Worm (Caenorhabditis elegans) whole organism, young adult: ENCODE measurements around the gene T27A8.7.

ENCODE experiments used
- F37B4.10 ChIP-seq: fragments of 200-800 bp; sonication (Bioruptor generic); IDR thresholded peaks from 2 replicates; pipeline ENCODE4 v1.3.6; 2022; ENCODE audit warnings: missing genetic modification characterization, missing compliant biosample characterization
- ceh-40 ChIP-seq: fragments of 200-800 bp; sonication (Bioruptor generic); IDR thresholded peaks from 2 replicates; pipeline ENCODE4 v1.3.6; 2022; ENCODE audit warnings: missing genetic modification characterization, missing compliant biosample characterization
- ets-4 ChIP-seq: fragments of 200-800 bp; sonication (Bioruptor generic); optimal IDR thresholded peaks from 2 replicates; lab custom pipeline; 2018; ENCODE audit warnings: mild to moderate bottlenecking, missing genetic modification characterization, missing compliant biosample characterization
- him-1 ChIP-seq: sonication (generic microtip); optimal IDR thresholded peaks from 2 replicates; lab custom pipeline; 2016; ENCODE audit warnings: missing genotype, missing genetic modification reagents, missing genetic modification characterization, missing compliant biosample characterization
- hrde-1 ChIP-seq: sonication (generic microtip); optimal IDR thresholded peaks from 2 replicates; lab custom pipeline; 2016; ENCODE audit warnings: missing genetic modification characterization, mild to moderate bottlenecking, missing compliant biosample characterization, moderate library complexity, missing genotype, missing genetic modification reagents, borderline replicate concordance
- let-607 ChIP-seq, 2 experiments: fragments of 200-800 bp in 1 of 2; sonication (Bioruptor generic) in 1 of 2; sonication (generic microtip) in 1 of 2; optimal IDR thresholded peaks; 2 replicates each; lab custom pipeline; 2016 to 2018; ENCODE audit warnings: mild to moderate bottlenecking in 2 of 2, missing compliant biosample characterization in 2 of 2, missing genetic modification characterization in 2 of 2, moderate library complexity in 2 of 2, missing genotype in 1 of 2
- lin-35 ChIP-seq, 3 experiments: fragments of 150-350 bp in 2 of 3; sonication (generic microtip) in 1 of 3; optimal IDR thresholded peaks; 2 replicates each; lab custom pipeline; 2014 to 2018; ENCODE audit warnings: missing biosample characterization in 3 of 3, missing genetic modification characterization in 3 of 3, missing genetic modification reagents in 3 of 3
- lsl-1 ChIP-seq: fragments of 200-800 bp; sonication (Bioruptor generic); optimal IDR thresholded peaks from 2 replicates; lab custom pipeline; 2018; ENCODE audit warnings: mild to moderate bottlenecking, missing genetic modification characterization, moderate library complexity, missing compliant biosample characterization
- mxl-1 ChIP-seq: sonication (generic microtip); optimal IDR thresholded peaks from 2 replicates; lab custom pipeline; 2016; ENCODE audit warnings: missing genetic modification characterization, missing compliant biosample characterization
- nfya-1 ChIP-seq: sonication (generic microtip); optimal IDR thresholded peaks from 2 replicates; lab custom pipeline; 2017; ENCODE audit warnings: antibody characterized with exemption, missing compliant biosample characterization, missing genetic modification characterization, borderline replicate concordance; ENCODE audit not compliant: insufficient read depth
- sea-2 ChIP-seq: fragments of 200-800 bp; sonication (Bioruptor generic); IDR thresholded peaks from 2 replicates; pipeline ENCODE4 v1.3.6; 2022; ENCODE audit warnings: missing genetic modification characterization, missing compliant biosample characterization
- snpc-4 ChIP-seq, 5 experiments: fragments of 150-350 bp in 1 of 5; sonication (generic microtip) in 4 of 5; optimal IDR thresholded peaks; 2 replicates each; lab custom pipeline; 2014 to 2018; ENCODE audit warnings: missing genetic modification characterization in 5 of 5, missing biosample characterization in 3 of 5, antibody characterized with exemption in 2 of 5, mild to moderate bottlenecking in 2 of 5, missing compliant biosample characterization in 2 of 5, missing genotype in 2 of 5, moderate library complexity in 2 of 5, missing genetic modification reagents in 1 of 5
- ztf-18 ChIP-seq: sonication (generic microtip); optimal IDR thresholded peaks from 2 replicates; lab custom pipeline; 2016; ENCODE audit warnings: missing genotype, mild to moderate bottlenecking, missing genetic modification characterization, missing compliant biosample characterization

DNA sequence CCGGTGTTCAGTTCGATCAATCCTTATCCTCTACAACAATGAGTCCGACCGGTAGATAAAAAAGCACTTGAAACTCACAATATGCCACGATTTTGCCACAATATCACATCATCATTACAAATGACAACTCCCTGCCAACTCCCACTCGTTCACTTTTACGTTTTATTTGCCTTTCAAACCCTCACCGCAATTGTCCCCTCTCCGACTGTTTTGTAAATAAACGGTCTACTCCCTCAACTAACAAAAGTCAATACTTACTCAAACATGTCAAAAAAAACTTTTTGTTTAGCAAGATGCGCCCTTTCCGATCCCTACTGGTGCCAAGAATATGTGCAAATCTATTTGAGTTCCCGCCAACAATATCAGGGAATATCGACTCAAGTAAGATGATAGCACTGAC lies 29.7 kb downstream of the T27A8.7 start, which contains the start of gene C30F2.2:
- TF ChIP-seq him-1 (tag; lab: Kevin White, UChicago): no peak
- no peak for TF ChIP-seq mxl-1 (tag; lab: Kevin White, UChicago)
- TF ChIP-seq ceh-40 (GFP tag; lab: Robert Waterston, UW): no peak
- no peak for TF ChIP-seq ztf-18
- TF ChIP-seq snpc-4 (GFP tag; optimal IDR thresholded peaks at IDR 0.05; lab: Kevin White, UChicago): no peak
- no peak for TF ChIP-seq snpc-4 (tag; optimal IDR thresholded peaks at IDR 0.05; lab: Kevin White, UChicago)
- no peak for TF ChIP-seq sea-2 (GFP tag; lab: Robert Waterston, UW)
- TF ChIP-seq nfya-1 (tag; lab: Kevin White, UChicago): no peak
- no peak for TF ChIP-seq lsl-1 (GFP tag; lab: Kevin White, UChicago)
- TF ChIP-seq lin-35 (GFP tag; optimal IDR thresholded peaks at IDR 0.05; lab: Kevin White, UChicago): no peak
- TF ChIP-seq ets-4 (GFP tag; lab: Kevin White, UChicago): no peak
- no peak for TF ChIP-seq let-607 (tag; optimal IDR thresholded peaks at IDR 0.05; lab: Kevin White, UChicago)
- TF ChIP-seq hrde-1 (tag; lab: Kevin White, UChicago): no peak
- TF ChIP-seq F37B4.10: no peak
